Worm (Caenorhabditis elegans): Measurements from ENCODE around the gene Y59A8A.8.

ce11 chrV:17818567-17818966 lies 46.8 kb upstream of the Y59A8A.8 start, which contains the start of gene srh-298:
- TF ChIP-seq sea-2 (GFP tag; IDR thresholded peaks at IDR 0.05) (no peak), ama-1 (optimal IDR thresholded peaks at IDR 0.05) (no peak), ama-1 (GFP tag; optimal IDR thresholded peaks at IDR 0.05) (no peak), him-1 (tag; optimal IDR thresholded peaks at IDR 0.05) (no peak), madf-3 (GFP tag; IDR thresholded peaks at IDR 0.05) (no peak), attf-5 (GFP tag; optimal IDR thresholded peaks at IDR 0.05) (no peak), lin-35 (GFP tag; optimal IDR thresholded peaks at IDR 0.05) (no peak), nhr-80 (tag; optimal IDR thresholded peaks at IDR 0.05) (no peak), zfh-2 (GFP tag; conservative IDR thresholded peaks at IDR 0.05) (no peak), pha-4 (tag; optimal IDR thresholded peaks at IDR 0.05) (no peak), ccch-3 (GFP tag; optimal IDR thresholded peaks at IDR 0.05) (no peak)
